Worm (Caenorhabditis elegans): ENCODE measurements around the gene F58A6.2.
"Not testable (repeated sequence)": the region's sequence is repeated elsewhere in the genome, so short reads cannot be mapped to it uniquely, and the experiment has no call there.

The F58A6.2 gene

DNA sequence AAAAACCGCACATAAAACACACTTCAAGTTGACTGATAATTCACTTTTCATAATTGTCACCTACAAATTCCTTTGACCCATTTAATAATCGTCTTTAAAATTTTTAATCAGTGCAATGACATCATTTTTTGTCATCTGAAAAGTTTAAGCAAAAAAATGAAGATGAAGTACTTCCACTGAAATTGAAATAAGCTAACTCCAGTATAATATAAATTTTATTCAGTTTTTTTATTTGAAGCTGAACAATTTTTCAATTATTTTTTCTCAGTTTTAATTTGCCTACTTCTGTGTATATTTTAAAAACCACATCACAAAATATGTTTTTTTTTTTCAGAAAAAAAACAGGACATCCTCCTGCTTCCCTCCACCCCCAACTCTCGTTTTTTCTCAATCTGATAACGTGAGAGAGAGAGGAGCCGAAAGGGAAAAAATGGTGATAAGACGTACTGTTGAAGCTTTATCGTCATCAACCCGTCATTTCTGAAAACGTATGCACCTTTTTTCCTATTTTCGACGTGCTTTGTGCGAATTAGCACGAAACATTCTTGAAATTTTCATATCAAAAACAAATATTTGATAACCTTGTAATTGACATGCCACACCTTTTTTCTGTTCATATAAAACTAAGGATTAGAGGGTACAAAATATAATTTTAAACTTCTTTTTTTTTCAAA is 32.6 kb upstream of the F58A6.2 start, which contains the start of the genes C04G6.11 and mpk-2:
TSS of gene C04G6.11 (minus strand) at position 51 of the 674 bp plus-strand sequence.
TSS of gene mpk-2 (plus strand) at position 335 of the 674 bp plus-strand sequence.
- TF ChIP-seq ztf-23 (GFP tag; IDR thresholded peaks at IDR 0.05) = no peak
- TF ChIP-seq T22C8.4 (GFP tag; IDR thresholded peaks at IDR 0.05) = no peak
- no peak for TF ChIP-seq ref-1 (GFP tag; conservative IDR thresholded peaks at IDR 0.05)
- TF ChIP-seq flt-1 (GFP tag; IDR thresholded peaks at IDR 0.05) = no peak
- TF ChIP-seq med-1 (GFP tag; optimal IDR thresholded peaks at IDR 0.05; ENCODE audit: insufficient read depth) = no peak
- TF ChIP-seq ztf-29 (GFP tag; IDR thresholded peaks at IDR 0.05) = no peak
- no peak for TF ChIP-seq klf-2 (GFP tag; conservative IDR thresholded peaks at IDR 0.05)
- no peak for TF ChIP-seq tab-1 (GFP tag; IDR thresholded peaks at IDR 0.05)
- no peak for TF ChIP-seq cog-1 (tag; optimal IDR thresholded peaks at IDR 0.05)

DNA sequence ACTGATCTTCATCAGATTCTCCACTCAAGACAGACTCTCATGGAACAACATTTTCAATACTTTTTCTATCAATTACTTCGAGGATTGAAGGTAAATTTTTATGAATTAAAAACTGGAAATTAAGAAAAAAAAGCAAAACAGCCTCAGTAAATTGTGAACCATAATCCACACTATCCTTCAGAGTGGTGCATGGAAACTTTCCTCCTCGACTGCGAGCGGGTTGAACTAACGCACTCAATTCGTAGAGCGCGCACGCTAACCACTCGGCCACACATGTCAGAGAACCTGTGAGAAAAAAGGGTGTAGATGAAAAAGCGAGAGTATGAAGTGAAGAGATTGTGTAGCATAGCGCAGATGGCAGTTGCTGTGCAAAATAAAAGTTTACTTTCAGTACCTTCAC is 31.5 kb upstream of the F58A6.2 start:
- peak; percentile 98 for TF ChIP-seq ztf-29 (GFP tag; IDR thresholded peaks at IDR 0.05)
- TF ChIP-seq tab-1 (GFP tag; IDR thresholded peaks at IDR 0.05) = peak; percentile 98
- peak; percentile 90 for TF ChIP-seq med-1 (GFP tag; optimal IDR thresholded peaks at IDR 0.05; ENCODE audit: insufficient read depth)
- peak; percentile 91 for TF ChIP-seq cog-1 (tag; optimal IDR thresholded peaks at IDR 0.05)
- peak; percentile 95 for TF ChIP-seq klf-2 (GFP tag; conservative IDR thresholded peaks at IDR 0.05)
- peak; percentile 96 for TF ChIP-seq ztf-23 (GFP tag; IDR thresholded peaks at IDR 0.05)
- TF ChIP-seq T22C8.4 (GFP tag; IDR thresholded peaks at IDR 0.05) = peak; percentile 94
- TF ChIP-seq flt-1 (GFP tag; IDR thresholded peaks at IDR 0.05) = peak; percentile 99
- TF ChIP-seq ref-1 (GFP tag; conservative IDR thresholded peaks at IDR 0.05) = peak; percentile 97

DNA sequence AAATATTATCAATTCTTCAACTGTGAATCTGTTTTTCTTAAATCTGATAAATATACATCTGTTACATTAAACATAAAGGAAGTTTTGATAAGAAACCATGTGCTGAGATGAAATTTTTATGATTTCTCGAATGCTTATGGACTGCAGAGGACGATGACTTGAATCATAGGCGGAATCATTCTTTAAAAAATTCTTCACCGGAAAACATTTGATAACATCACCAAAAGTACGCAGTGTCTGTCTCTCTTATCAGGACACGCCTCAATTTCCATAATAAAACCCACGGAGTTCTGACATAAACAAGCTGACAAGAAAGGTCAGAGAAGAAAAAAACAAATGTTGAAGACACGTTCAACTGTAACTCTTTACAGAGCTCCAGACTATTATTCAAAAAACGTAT is 26.8 kb upstream of the F58A6.2 start, which contains the start of gene F09C12.2:
TSS of gene F09C12.2 (plus strand) at position 320 of the 400 bp plus-strand sequence.
- TF ChIP-seq ztf-29 (GFP tag; IDR thresholded peaks at IDR 0.05) (no peak), ref-1 (GFP tag; conservative IDR thresholded peaks at IDR 0.05) (no peak), flt-1 (GFP tag; IDR thresholded peaks at IDR 0.05) (no peak), klf-2 (GFP tag; conservative IDR thresholded peaks at IDR 0.05) (no peak), med-1 (GFP tag; optimal IDR thresholded peaks at IDR 0.05; ENCODE audit: insufficient read depth) (no peak), T22C8.4 (GFP tag; IDR thresholded peaks at IDR 0.05) (no peak), tab-1 (GFP tag; IDR thresholded peaks at IDR 0.05) (no peak), cog-1 (tag; optimal IDR thresholded peaks at IDR 0.05) (no peak), ztf-23 (GFP tag; IDR thresholded peaks at IDR 0.05) (no peak)

DNA sequence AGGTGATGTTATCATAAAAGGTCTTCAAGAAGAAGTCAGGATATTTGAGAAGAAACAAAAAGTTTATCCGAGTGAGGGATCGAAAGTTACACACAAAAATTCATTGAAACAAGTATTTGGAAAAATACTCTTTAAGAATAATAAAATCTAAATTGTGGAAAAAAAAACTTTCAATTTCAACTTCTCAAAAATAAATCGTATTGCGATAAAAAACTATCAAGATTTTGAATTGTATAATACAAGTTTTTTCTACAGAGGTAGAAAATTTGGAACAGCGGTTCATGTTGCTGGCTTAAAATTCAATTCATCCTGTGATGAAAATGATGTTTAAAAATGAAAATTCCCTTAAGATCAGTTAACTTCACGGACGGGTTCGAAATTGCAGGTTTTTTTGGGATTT is 24.4 kb upstream of the F58A6.2 start, which contains the start of gene F09C12.8:
TSS of gene F09C12.8 (plus strand) at position 301 of the 400 bp plus-strand sequence.
- TF ChIP-seq T22C8.4 (GFP tag; IDR thresholded peaks at IDR 0.05) (no peak), ztf-29 (GFP tag; IDR thresholded peaks at IDR 0.05) (no peak)

DNA sequence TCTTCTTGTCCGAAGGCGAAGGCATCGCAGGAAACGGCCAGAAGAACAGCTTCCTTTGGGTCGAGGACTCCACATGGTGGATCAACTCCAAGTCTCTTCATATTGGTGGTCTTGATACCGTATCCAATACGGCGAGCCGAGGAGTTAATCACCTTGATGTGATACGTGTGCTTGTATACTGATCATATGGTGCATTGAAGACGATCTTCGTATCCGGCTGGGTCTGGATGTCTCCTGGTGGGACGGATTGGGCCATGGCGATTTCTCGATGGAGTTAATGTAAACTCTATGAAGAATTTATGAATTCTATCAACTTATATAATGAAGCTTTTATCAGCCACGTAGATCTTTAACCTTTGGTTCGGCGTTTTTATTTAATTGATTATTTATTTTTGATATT is 21.3 kb upstream of the F58A6.2 start, which contains the start of gene msp-74:
TSS of gene msp-74 (minus strand) at position 101 of the 400 bp plus-strand sequence.
- TF ChIP-seq ref-1 (GFP tag; conservative IDR thresholded peaks at IDR 0.05); med-1 (GFP tag; optimal IDR thresholded peaks at IDR 0.05; ENCODE audit: insufficient read depth); ztf-29 (GFP tag; IDR thresholded peaks at IDR 0.05): not testable (repeated sequence)

DNA sequence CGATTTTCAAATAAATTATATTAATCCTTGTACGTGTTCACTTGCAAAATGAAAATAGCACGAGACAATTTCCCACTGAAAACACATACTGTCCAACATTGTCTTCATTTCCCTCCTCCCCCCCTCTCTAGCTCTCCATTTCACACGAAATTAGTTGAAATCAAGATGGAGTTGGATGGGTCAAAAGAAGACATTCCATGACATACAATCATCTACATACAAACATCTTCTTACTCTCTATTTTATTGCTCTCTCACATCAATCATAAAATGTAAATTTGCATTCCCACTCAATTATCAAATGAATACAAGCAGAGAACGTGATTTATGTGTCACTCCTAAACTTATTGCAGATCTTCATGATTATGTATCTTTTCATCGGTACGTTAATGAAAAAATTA is 20.8 kb upstream of the F58A6.2 start, which contains the start of gene srsy-1:
TSS of gene srsy-1 (plus strand) at position 301 of the 400 bp plus-strand sequence.
- TF ChIP-seq cog-1 (tag; optimal IDR thresholded peaks at IDR 0.05) = no peak
- TF ChIP-seq flt-1 (GFP tag; IDR thresholded peaks at IDR 0.05) = no peak
- TF ChIP-seq med-1 (GFP tag; optimal IDR thresholded peaks at IDR 0.05; ENCODE audit: insufficient read depth) = no peak
- no peak for TF ChIP-seq ref-1 (GFP tag; conservative IDR thresholded peaks at IDR 0.05)
- TF ChIP-seq klf-2 (GFP tag; conservative IDR thresholded peaks at IDR 0.05) = no peak
- no peak for TF ChIP-seq ztf-29 (GFP tag; IDR thresholded peaks at IDR 0.05)
- TF ChIP-seq T22C8.4 (GFP tag; IDR thresholded peaks at IDR 0.05) = no peak
- no peak for TF ChIP-seq tab-1 (GFP tag; IDR thresholded peaks at IDR 0.05)
- TF ChIP-seq ztf-23 (GFP tag; IDR thresholded peaks at IDR 0.05) = no peak

DNA sequence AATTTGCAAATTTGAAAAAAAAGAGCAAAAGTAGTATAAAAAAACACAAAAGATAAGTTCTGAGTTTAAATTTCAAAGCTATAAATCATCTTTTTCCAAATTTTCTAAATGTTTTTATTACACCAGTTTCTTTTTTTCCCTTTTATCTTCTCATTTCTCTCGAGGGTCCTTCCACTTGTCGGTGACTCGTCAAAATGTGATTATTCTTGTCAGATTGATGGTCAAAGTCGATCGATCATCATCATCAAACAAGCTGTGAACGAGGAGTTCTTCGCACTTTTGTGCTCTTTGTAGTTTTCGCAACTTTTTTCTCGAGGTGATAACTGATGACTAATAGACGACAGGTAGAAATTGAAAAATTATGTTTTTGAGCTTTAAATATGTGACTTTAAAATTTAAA is 15.9 kb upstream of the F58A6.2 start:
- TF ChIP-seq flt-1 (GFP tag; IDR thresholded peaks at IDR 0.05) = no peak
- TF ChIP-seq ref-1 (GFP tag; conservative IDR thresholded peaks at IDR 0.05) = no peak
- TF ChIP-seq med-1 (GFP tag; optimal IDR thresholded peaks at IDR 0.05; ENCODE audit: insufficient read depth) = no peak

DNA sequence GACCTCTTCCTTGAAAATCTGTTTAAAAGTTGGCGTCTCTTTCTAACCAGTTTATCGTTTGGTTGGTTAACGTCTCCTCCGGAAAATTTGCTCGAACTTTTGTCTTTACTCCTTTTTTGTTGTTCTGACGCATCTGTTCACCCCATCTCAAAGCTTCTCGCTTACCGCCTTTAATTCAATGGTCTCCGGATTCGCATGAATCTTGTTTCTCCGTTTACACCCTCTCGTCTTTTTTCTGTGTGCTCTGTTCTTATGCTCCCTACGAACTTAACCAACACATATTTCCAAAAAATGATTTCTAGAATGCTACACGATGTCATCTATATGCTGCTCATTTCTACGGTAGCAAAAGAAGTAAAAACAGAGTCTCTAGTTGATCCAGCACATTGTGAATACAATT is 6.4 kb upstream of the F58A6.2 start, which contains the start of gene lgc-56:
TSS of gene lgc-56 (plus strand) at position 301 of the 400 bp plus-strand sequence.
- no peak for TF ChIP-seq T22C8.4 (GFP tag; IDR thresholded peaks at IDR 0.05)
- TF ChIP-seq med-1 (GFP tag; optimal IDR thresholded peaks at IDR 0.05; ENCODE audit: insufficient read depth) = no peak
- no peak for TF ChIP-seq ztf-23 (GFP tag; IDR thresholded peaks at IDR 0.05)
- TF ChIP-seq klf-2 (GFP tag; conservative IDR thresholded peaks at IDR 0.05) = no peak
- no peak for TF ChIP-seq ztf-29 (GFP tag; IDR thresholded peaks at IDR 0.05)
- TF ChIP-seq cog-1 (tag; optimal IDR thresholded peaks at IDR 0.05) = no peak
- no peak for TF ChIP-seq ref-1 (GFP tag; conservative IDR thresholded peaks at IDR 0.05)
- no peak for TF ChIP-seq tab-1 (GFP tag; IDR thresholded peaks at IDR 0.05)
- no peak for TF ChIP-seq flt-1 (GFP tag; IDR thresholded peaks at IDR 0.05)

DNA sequence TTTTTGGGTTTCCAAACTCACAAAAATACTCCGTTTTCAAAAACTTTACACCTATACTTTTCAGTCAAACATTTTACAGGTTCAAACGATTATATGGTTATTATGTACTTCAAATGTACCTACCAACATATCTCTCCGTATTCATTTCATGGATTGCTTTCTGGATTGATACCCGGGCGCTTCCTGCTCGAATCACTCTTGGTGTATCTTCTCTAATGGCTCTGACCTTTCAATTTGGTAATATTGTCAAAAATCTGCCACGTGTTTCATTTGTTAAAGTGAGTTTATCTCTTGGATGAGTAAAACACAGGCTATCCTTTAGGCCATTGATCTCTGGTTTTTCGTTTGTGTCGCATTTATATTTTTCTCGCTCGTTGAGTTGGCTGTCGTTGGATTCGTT is 4.7 kb upstream of the F58A6.2 start:
- TF ChIP-seq ztf-29 (GFP tag; IDR thresholded peaks at IDR 0.05) (no peak), med-1 (GFP tag; optimal IDR thresholded peaks at IDR 0.05; ENCODE audit: insufficient read depth) (no peak), T22C8.4 (GFP tag; IDR thresholded peaks at IDR 0.05) (no peak), ref-1 (GFP tag; conservative IDR thresholded peaks at IDR 0.05) (no peak), ztf-23 (GFP tag; IDR thresholded peaks at IDR 0.05) (no peak), cog-1 (tag; optimal IDR thresholded peaks at IDR 0.05) (no peak), flt-1 (GFP tag; IDR thresholded peaks at IDR 0.05) (no peak), klf-2 (GFP tag; conservative IDR thresholded peaks at IDR 0.05) (no peak), tab-1 (GFP tag; IDR thresholded peaks at IDR 0.05) (no peak)
